Fruit fly (Drosophila melanogaster): Measurements from ENCODE around the gene eIF2Bepsilon.

- TF ChIP-seq brk (GFP tag; optimal IDR thresholded peaks at IDR 0.05) = no peak
- no peak for TF ChIP-seq h (GFP tag; optimal IDR thresholded peaks at IDR 0.05)
- TF ChIP-seq psq (GFP tag; optimal IDR thresholded peaks at IDR 0.05) = no peak
- TF ChIP-seq Myc (optimal IDR thresholded peaks at IDR 0.05) = no peak
- TF ChIP-seq tai (GFP tag; optimal IDR thresholded peaks at IDR 0.05) = no peak
- TF ChIP-seq Jra (GFP tag; optimal IDR thresholded peaks at IDR 0.05) = no peak
- TF ChIP-seq N (GFP tag; optimal IDR thresholded peaks at IDR 0.05) = no peak
- no peak for TF ChIP-seq sage (GFP tag; optimal IDR thresholded peaks at IDR 0.05)
Observed at dm6 chrX:1880779-1881178, 41.9 kb downstream of the eIF2Bepsilon start.

Data from whole organism, wandering third instar larva.